Fruit fly (Drosophila melanogaster): ENCODE results near the gene sas.

DNA sequence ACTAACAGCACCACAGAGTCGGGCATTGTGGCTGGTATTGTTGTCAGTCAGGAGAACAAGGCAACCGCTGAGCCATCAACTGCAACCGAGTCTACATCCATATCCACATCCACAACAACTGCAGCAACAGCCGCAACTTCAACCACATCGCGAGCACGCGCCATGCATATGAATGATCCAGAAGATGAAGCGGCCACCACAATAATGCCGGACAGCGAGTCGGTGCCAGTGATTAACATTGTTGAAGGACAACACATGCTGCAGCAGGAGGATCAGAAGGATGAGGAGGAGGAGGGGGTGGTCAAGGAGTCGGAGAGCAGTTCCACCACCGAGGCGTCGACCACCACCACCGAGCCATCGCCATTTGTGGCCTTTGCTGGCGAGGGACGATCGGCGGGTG is 12.1 kb downstream of the sas start:
- TF ChIP-seq spab (GFP tag; optimal IDR thresholded peaks at IDR 0.05), result no peak
- no peak for TF ChIP-seq Sox102F (GFP tag; optimal IDR thresholded peaks at IDR 0.05)
- TF ChIP-seq Hr39 (GFP tag; optimal IDR thresholded peaks at IDR 0.05), result no peak
- no peak for TF ChIP-seq fkh (GFP tag; optimal IDR thresholded peaks at IDR 0.05)
- TF ChIP-seq CG16779 (tag; optimal IDR thresholded peaks at IDR 0.05), result no peak
